Fruit fly (Drosophila melanogaster) Kc167 (cell line): ENCODE data around the gene Sf3b3.

Source experiments
- Myc ChIP-seq: fragments of >200 bp; optimal IDR thresholded peaks from 2 replicates; lab custom pipeline; 2017; ENCODE audit warnings: missing external identifiers
- Sin3A ChIP-seq: fragments of >200 bp; optimal IDR thresholded peaks from 2 replicates; lab custom pipeline; 2018; ENCODE audit warnings: missing external identifiers
- h ChIP-seq: fragments of >200 bp; optimal IDR thresholded peaks from 3 replicates; lab custom pipeline; 2018; ENCODE audit warnings: missing external identifiers
- insv ChIP-seq: fragments of >200 bp; optimal IDR thresholded peaks from 3 replicates; lab custom pipeline; 2018; ENCODE audit warnings: missing external identifiers
- psq ChIP-seq: fragments of >200 bp; optimal IDR thresholded peaks from 2 replicates; lab custom pipeline; 2017; ENCODE audit warnings: missing external identifiers
- ttk ChIP-seq: sonication (Bioruptor generic); optimal IDR thresholded peaks from 2 replicates; lab custom pipeline; 2017; ENCODE audit warnings: missing external identifiers

Gene Sf3b3

dm6 chr3L:832897-833857, at the start of gene Sf3b3:
Gene Sf3b3, minus strand, starts transcription at chr3L:833385.
- no peak for TF ChIP-seq psq (lab: Kevin White, UChicago)
- no peak for TF ChIP-seq ttk (lab: Kevin White, UChicago)
- TF ChIP-seq Myc (lab: Kevin White, UChicago), result no peak
- no peak for TF ChIP-seq Sin3A
- TF ChIP-seq h, result no peak
- no peak for TF ChIP-seq insv (lab: Kevin White, UChicago)

- no peak for TF ChIP-seq Sin3A
- TF ChIP-seq h, result no peak
- no peak for TF ChIP-seq psq (lab: Kevin White, UChicago)
- no peak for TF ChIP-seq Myc (lab: Kevin White, UChicago)
- no peak for TF ChIP-seq ttk (lab: Kevin White, UChicago)
- no peak for TF ChIP-seq insv (lab: Kevin White, UChicago)
These were observed 49.7 kb upstream of the Sf3b3 start for dm6 chr3L:882892-883255.

- no peak for TF ChIP-seq psq (lab: Kevin White, UChicago)
- no peak for TF ChIP-seq Sin3A
- no peak for TF ChIP-seq h
- TF ChIP-seq Myc (lab: Kevin White, UChicago), result no peak
- no peak for TF ChIP-seq insv (lab: Kevin White, UChicago)
- no peak for TF ChIP-seq ttk (lab: Kevin White, UChicago)
These were observed 49.2 kb upstream of the Sf3b3 start for dm6 chr3L:882236-882891.

- TF ChIP-seq insv (lab: Kevin White, UChicago) (no peak), psq (lab: Kevin White, UChicago) (no peak), h (no peak), ttk (lab: Kevin White, UChicago) (no peak), Myc (lab: Kevin White, UChicago) (no peak), Sin3A (no peak)
These were observed 48.5 kb upstream of the Sf3b3 start, which contains the start of gene CG13907 for dm6 chr3L:881496-882235. Gene CG13907, minus strand, starts transcription at chr3L:882013.

dm6 chr3L:880851-881250, 47.7 kb upstream of the Sf3b3 start:
- TF ChIP-seq h, result no peak
- no peak for TF ChIP-seq Myc (lab: Kevin White, UChicago)
- TF ChIP-seq psq (lab: Kevin White, UChicago), result no peak
- TF ChIP-seq Sin3A, result no peak
- no peak for TF ChIP-seq ttk (lab: Kevin White, UChicago)
- TF ChIP-seq insv (lab: Kevin White, UChicago), result no peak

- TF ChIP-seq ttk (lab: Kevin White, UChicago) (no peak), psq (lab: Kevin White, UChicago) (no peak), Sin3A (no peak), h (no peak)
These were observed 43.5 kb upstream of the Sf3b3 start for dm6 chr3L:876656-877055.

dm6 chr3L:876087-876486, 42.9 kb upstream of the Sf3b3 start:
- TF ChIP-seq psq (lab: Kevin White, UChicago), result no peak
- TF ChIP-seq insv (lab: Kevin White, UChicago), result no peak
- TF ChIP-seq Myc (lab: Kevin White, UChicago), result no peak
- no peak for TF ChIP-seq h
- no peak for TF ChIP-seq Sin3A
- no peak for TF ChIP-seq ttk (lab: Kevin White, UChicago)

- no peak for TF ChIP-seq Myc (lab: Kevin White, UChicago)
These were observed 42.3 kb upstream of the Sf3b3 start for dm6 chr3L:875416-876011.

dm6 chr3L:872389-872972, 39.3 kb upstream of the Sf3b3 start:
- TF ChIP-seq insv (lab: Kevin White, UChicago) (no peak), Myc (lab: Kevin White, UChicago) (no peak)

- TF ChIP-seq Myc (lab: Kevin White, UChicago), result no peak
- no peak for TF ChIP-seq psq (lab: Kevin White, UChicago)
- no peak for TF ChIP-seq Sin3A
- TF ChIP-seq ttk (lab: Kevin White, UChicago), result no peak
- no peak for TF ChIP-seq insv (lab: Kevin White, UChicago)
- no peak for TF ChIP-seq h
These were observed 38.5 kb upstream of the Sf3b3 start, which contains the start of gene Usp10 for dm6 chr3L:871713-872112. Gene Usp10, plus strand, starts transcription at chr3L:871899.

- TF ChIP-seq ttk (lab: Kevin White, UChicago) (no peak), Sin3A (no peak)
These were observed 35.6 kb upstream of the Sf3b3 start for dm6 chr3L:868800-869199.
